Worm (Caenorhabditis elegans): ENCODE results near the gene F13B12.7.

ce11 chrIV:10465764-10466163, 22.2 kb downstream of the F13B12.7 start:
- no peak for TF ChIP-seq nhr-23 (tag; optimal IDR thresholded peaks at IDR 0.05)
- no peak for TF ChIP-seq zag-1 (tag; optimal IDR thresholded peaks at IDR 0.05)
- TF ChIP-seq pqm-1 (tag; optimal IDR thresholded peaks at IDR 0.05): no peak
- no peak for TF ChIP-seq mdl-1 (tag; optimal IDR thresholded peaks at IDR 0.05)
- TF ChIP-seq nfya-1 (tag; optimal IDR thresholded peaks at IDR 0.05; ENCODE audit: insufficient read depth): no peak
- TF ChIP-seq unc-62 (GFP tag; optimal IDR thresholded peaks at IDR 0.05): no peak

Measured in whole organism, L3 larva.